Worm (Caenorhabditis elegans): ENCODE data around the gene ZK1240.3.

ce11 chrII:2320097-2320496 lies at the start of gene ZK1240.3:
- no peak for TF ChIP-seq fkh-10 (GFP tag; optimal IDR thresholded peaks at IDR 0.05)
- TF ChIP-seq hlh-30 (tag; optimal IDR thresholded peaks at IDR 0.05; ENCODE audit: insufficient read depth): no peak
